Fruit fly (Drosophila melanogaster) whole organism, embryonic: ENCODE data around the gene CG5608.

Experiments used
- Abd-B ChIP-seq: fragments of 200-800 bp; sonication (Bioruptor generic); optimal IDR thresholded peaks from 2 replicates; lab custom pipeline; 2018; ENCODE audit warnings: missing biosample characterization, mild to moderate bottlenecking, missing genetic modification characterization, moderate library complexity
- Adf1 ChIP-seq: fragments of 200-800 bp; sonication (Bioruptor generic); IDR thresholded peaks from 2 replicates; pipeline ENCODE4 v1.3.6; 2022; ENCODE audit warnings: missing biosample characterization, missing genetic modification characterization
- BtbVII ChIP-seq: fragments of 200-800 bp; sonication (Bioruptor generic); optimal IDR thresholded peaks from 3 replicates; lab custom pipeline; 2017; ENCODE audit warnings: missing biosample characterization, mild to moderate bottlenecking, missing genetic modification characterization
- CG11398 ChIP-seq: fragments of 200-800 bp; sonication (Bioruptor generic); optimal IDR thresholded peaks from 2 replicates; lab custom pipeline; 2016; ENCODE audit warnings: missing biosample characterization, missing genetic modification characterization
- CG13296 ChIP-seq: fragments of 200-800 bp; sonication (Bioruptor generic); optimal IDR thresholded peaks from 3 replicates; lab custom pipeline; 2018; ENCODE audit warnings: missing biosample characterization, mild to moderate bottlenecking, missing genetic modification characterization
- CG14710 ChIP-seq: fragments of 200-800 bp; sonication (Bioruptor generic); optimal IDR thresholded peaks from 3 replicates; lab custom pipeline; 2019; ENCODE audit warnings: missing biosample characterization, mild to moderate bottlenecking, missing genetic modification characterization, moderate library complexity
- CG15514 ChIP-seq: fragments of 200-800 bp; sonication (Bioruptor generic); optimal IDR thresholded peaks from 3 replicates; lab custom pipeline; 2017; ENCODE audit warnings: missing biosample characterization, missing genetic modification characterization, mild to moderate bottlenecking, moderate library complexity, missing genetic modification reagents
- CG17361 ChIP-seq: fragments of 200-800 bp; sonication (Bioruptor generic); IDR thresholded peaks from 3 replicates; pipeline ENCODE4 v1.3.6; 2022; ENCODE audit warnings: missing biosample characterization, missing genetic modification characterization
- CG2129 ChIP-seq: fragments of 200-800 bp; sonication (Bioruptor generic); IDR thresholded peaks from 2 replicates; pipeline ENCODE4 v1.3.6; 2022; ENCODE audit warnings: missing biosample characterization, missing genetic modification characterization; ENCODE audit not compliant: partially characterized antibody
- CG32767 ChIP-seq: fragments of 200-800 bp; sonication (Bioruptor generic); IDR thresholded peaks from 2 replicates; pipeline ENCODE4 v1.3.6; 2022; ENCODE audit warnings: missing biosample characterization, missing genetic modification characterization
- CG6765 ChIP-seq: fragments of 200-800 bp; sonication (Bioruptor generic); optimal IDR thresholded peaks from 3 replicates; lab custom pipeline; 2017; ENCODE audit warnings: missing biosample characterization, mild to moderate bottlenecking, missing genetic modification characterization
- CG6854 ChIP-seq: fragments of 200-800 bp; sonication (Bioruptor generic); optimal IDR thresholded peaks from 3 replicates; lab custom pipeline; 2017; ENCODE audit warnings: missing biosample characterization, mild to moderate bottlenecking, missing genetic modification characterization
- CG7745 ChIP-seq: fragments of 200-800 bp; sonication (Bioruptor generic); optimal IDR thresholded peaks from 2 replicates; lab custom pipeline; 2018; ENCODE audit warnings: missing biosample characterization, mild to moderate bottlenecking, missing genetic modification characterization, moderate library complexity
- CG8388 ChIP-seq: fragments of 200-800 bp; sonication (Bioruptor generic); optimal IDR thresholded peaks from 2 replicates; lab custom pipeline; 2019; ENCODE audit warnings: missing biosample characterization, mild to moderate bottlenecking, missing genetic modification characterization, moderate library complexity
- CG9727 ChIP-seq: fragments of 200-800 bp; sonication (Bioruptor generic); optimal IDR thresholded peaks from 3 replicates; lab custom pipeline; 2017; ENCODE audit warnings: missing biosample characterization, mild to moderate bottlenecking, missing genetic modification characterization
- Dp ChIP-seq: fragments of 200-800 bp; sonication (Bioruptor generic); optimal IDR thresholded peaks from 2 replicates; lab custom pipeline; 2018; ENCODE audit warnings: missing biosample characterization, mild to moderate bottlenecking, missing genetic modification characterization, moderate library complexity
- ERR ChIP-seq: fragments of 200-800 bp; sonication (Bioruptor generic); optimal IDR thresholded peaks from 2 replicates; lab custom pipeline; 2016; ENCODE audit warnings: missing biosample characterization, missing genetic modification characterization
- Eip74EF ChIP-seq, 2 experiments: fragments of 200-800 bp in 1 of 2; fragments of >200 bp in 1 of 2; sonication (Bioruptor generic) in 1 of 2; optimal IDR thresholded peaks; 2 replicates each; lab custom pipeline; 2017 to 2019; ENCODE audit warnings: missing biosample characterization in 2 of 2, missing genetic modification characterization in 2 of 2, mild to moderate bottlenecking in 1 of 2, moderate library complexity in 1 of 2
- Elba2 ChIP-seq: fragments of 200-800 bp; sonication (Bioruptor generic); optimal IDR thresholded peaks from 3 replicates; lab custom pipeline; 2016; ENCODE audit warnings: missing biosample characterization, missing genetic modification characterization
- HLH4C ChIP-seq: fragments of 200-800 bp; sonication (Bioruptor generic); IDR thresholded peaks from 3 replicates; pipeline ENCODE4 v1.3.6; 2022; ENCODE audit warnings: missing biosample characterization, missing genetic modification characterization; ENCODE audit not compliant: partially characterized antibody
- HLHmδ ChIP-seq: fragments of 200-800 bp; sonication (Bioruptor generic); optimal IDR thresholded peaks from 2 replicates; lab custom pipeline; 2018; ENCODE audit warnings: missing biosample characterization, mild to moderate bottlenecking, missing genetic modification characterization, moderate library complexity
- Hr39 ChIP-seq: fragments of >200 bp; optimal IDR thresholded peaks from 2 replicates; lab custom pipeline; 2017
- Hr51 ChIP-seq, 2 experiments: fragments of 200-800 bp; sonication (Bioruptor generic); optimal IDR thresholded peaks; 2 replicates in 1 of 2; 3 replicates in 1 of 2; lab custom pipeline; 2016 to 2018; ENCODE audit warnings: missing biosample characterization in 2 of 2, missing genetic modification characterization in 2 of 2, mild to moderate bottlenecking in 1 of 2, moderate library complexity in 1 of 2
- Med ChIP-seq: fragments of 200-800 bp; sonication (Bioruptor generic); peaks from one replicate; lab custom pipeline; 2016; ENCODE audit warnings: missing biosample characterization, missing genetic modification characterization, mild to moderate bottlenecking, inconsistent platforms, moderate library complexity
- NC2β ChIP-seq: fragments of 200-800 bp; sonication (Bioruptor generic); optimal IDR thresholded peaks from 2 replicates; lab custom pipeline; 2016; ENCODE audit warnings: missing biosample characterization, missing genetic modification characterization
- NfI ChIP-seq: fragments of 200-800 bp; sonication (Bioruptor generic); optimal IDR thresholded peaks from 3 replicates; lab custom pipeline; 2018; ENCODE audit warnings: missing biosample characterization, mild to moderate bottlenecking, missing genetic modification characterization, moderate library complexity
- Ptx1 ChIP-seq: fragments of 200-800 bp; sonication (Bioruptor generic); IDR thresholded peaks from 2 replicates; pipeline ENCODE4 v1.3.6; 2022; ENCODE audit warnings: missing biosample characterization, missing genetic modification characterization
- Scr ChIP-seq: fragments of 200-800 bp; sonication (Bioruptor generic); IDR thresholded peaks from 2 replicates; pipeline ENCODE4 v1.3.6; 2022; ENCODE audit warnings: missing biosample characterization, missing genetic modification characterization; ENCODE audit not compliant: partially characterized antibody
- caup ChIP-seq: fragments of 200-800 bp; sonication (Bioruptor generic); optimal IDR thresholded peaks from 3 replicates; lab custom pipeline; 2017; ENCODE audit warnings: missing biosample characterization, mild to moderate bottlenecking, missing genetic modification characterization, moderate library complexity; ENCODE audit not compliant: severe bottlenecking
- ems ChIP-seq: fragments of 200-800 bp; sonication (Bioruptor generic); optimal IDR thresholded peaks from 3 replicates; lab custom pipeline; 2016; ENCODE audit warnings: missing biosample characterization, missing genetic modification characterization
- eyg ChIP-seq: fragments of 200-800 bp; sonication (Bioruptor generic); optimal IDR thresholded peaks from 3 replicates; lab custom pipeline; 2016; ENCODE audit warnings: missing biosample characterization, missing genetic modification characterization
- fd102C ChIP-seq: fragments of 200-800 bp; sonication (Bioruptor generic); optimal IDR thresholded peaks from 2 replicates; lab custom pipeline; 2018; ENCODE audit warnings: missing biosample characterization, mild to moderate bottlenecking, missing genetic modification characterization, moderate library complexity
- ham ChIP-seq: fragments of 200-800 bp; sonication (Bioruptor generic); IDR thresholded peaks from 2 replicates; pipeline ENCODE4 v1.3.6; 2022; ENCODE audit warnings: missing biosample characterization, missing genetic modification characterization
- lbe ChIP-seq: fragments of 200-800 bp; sonication (Bioruptor generic); optimal IDR thresholded peaks from 2 replicates; lab custom pipeline; 2016; ENCODE audit warnings: missing biosample characterization, mild to moderate bottlenecking, missing genetic modification characterization
- mld ChIP-seq: fragments of 200-800 bp; sonication (Bioruptor generic); IDR thresholded peaks from 3 replicates; pipeline ENCODE4 v1.3.6; 2022; ENCODE audit warnings: missing biosample characterization, missing genetic modification characterization; ENCODE audit not compliant: partially characterized antibody
- nerfin-1 ChIP-seq: fragments of 200-800 bp; sonication (Bioruptor generic); optimal IDR thresholded peaks from 3 replicates; lab custom pipeline; 2019; ENCODE audit warnings: missing biosample characterization, mild to moderate bottlenecking, missing genetic modification characterization, moderate library complexity
- p53 ChIP-seq: fragments of 200-800 bp; sonication (Bioruptor generic); optimal IDR thresholded peaks from 2 replicates; lab custom pipeline; 2016; ENCODE audit warnings: missing biosample characterization, missing genetic modification characterization
- shn ChIP-seq: fragments of 200-800 bp; sonication (Bioruptor generic); optimal IDR thresholded peaks from 3 replicates; lab custom pipeline; 2016; ENCODE audit warnings: missing biosample characterization, missing genetic modification characterization
- sug ChIP-seq: fragments of 200-800 bp; optimal IDR thresholded peaks from 2 replicates; lab custom pipeline; 2019; ENCODE audit warnings: missing biosample characterization, mild to moderate bottlenecking, missing genetic modification characterization, moderate library complexity
- tgo ChIP-seq: fragments of 200-800 bp; sonication (Bioruptor generic); IDR thresholded peaks from 3 replicates; pipeline ENCODE4 v1.3.6; 2022; ENCODE audit warnings: missing biosample characterization, missing genetic modification characterization
- tna ChIP-seq: fragments of 200-800 bp; sonication (Bioruptor generic); IDR thresholded peaks from 2 replicates; pipeline ENCODE4 v1.3.6; 2022; ENCODE audit warnings: missing biosample characterization, missing genetic modification characterization; ENCODE audit not compliant: partially characterized antibody
- unc-4 ChIP-seq: fragments of 200-800 bp; sonication (Bioruptor generic); IDR thresholded peaks from 2 replicates; pipeline ENCODE4 v1.3.6; 2022; ENCODE audit warnings: missing biosample characterization, missing genetic modification characterization; ENCODE audit not compliant: partially characterized antibody

Gene CG5608

DNA sequence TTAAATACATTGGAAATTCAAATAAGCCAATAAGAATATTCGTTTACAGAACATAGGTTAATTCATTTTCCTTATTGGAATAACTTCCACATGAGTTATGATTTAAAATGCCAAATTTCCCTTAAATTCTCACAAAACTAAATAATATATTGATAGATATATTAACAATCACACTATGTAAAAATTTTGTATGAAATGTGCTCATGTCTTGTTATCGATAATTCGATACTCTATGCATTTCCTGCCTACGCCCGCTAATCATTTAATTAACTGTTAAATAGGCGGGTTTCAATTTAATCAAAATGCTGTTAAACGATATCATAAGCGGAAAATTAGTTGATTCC, 38.8 kb downstream of the CG5608 start, which contains the start of gene NANS (continued):
- TF ChIP-seq CG6854 (GFP tag; lab: Kevin White, UChicago), result no peak
- peak; percentile 47; the same call in 1 of the 2 replicates for TF ChIP-seq Scr (GFP tag; lab: Robert Waterston, UW)
- no peak for TF ChIP-seq CG11398 (GFP tag; lab: Kevin White, UChicago)
- TF ChIP-seq CG7745 (tag; lab: Kevin White, UChicago), result no peak
- no peak for TF ChIP-seq p53 (GFP tag; lab: Kevin White, UChicago)
- TF ChIP-seq fd102C, result no peak
- TF ChIP-seq Adf1 (GFP tag; lab: Robert Waterston, UW), result no peak
- 0 out of 2 replicates have a peak, but pooled peaks have one; percentile 27 for TF ChIP-seq unc-4 (GFP tag; lab: Robert Waterston, UW)
- TF ChIP-seq Dp (GFP tag; lab: Kevin White, UChicago), result peak; percentile 27
- TF ChIP-seq HLHmδ (GFP tag; lab: Kevin White, UChicago), result no peak
- TF ChIP-seq Hr39 (lab: Kevin White, UChicago), result no peak
- TF ChIP-seq sug (tag; lab: Kevin White, UChicago), result no peak
- peak; percentile 20 for TF ChIP-seq CG17361 (GFP tag; lab: Robert Waterston, UW)
- TF ChIP-seq Med (GFP tag; lab: Kevin White, UChicago), result no peak
- TF ChIP-seq CG15514 (GFP tag; lab: Kevin White, UChicago), result peak; percentile 34
- TF ChIP-seq Hr51 (GFP tag; optimal IDR thresholded peaks at IDR 0.05; lab: Kevin White, UChicago), result no peak
- peak; percentile 8 for TF ChIP-seq NfI (GFP tag; lab: Kevin White, UChicago)
- TF ChIP-seq lbe (GFP tag; lab: Kevin White, UChicago), result peak; percentile 17
- TF ChIP-seq ems (GFP tag; lab: Kevin White, UChicago), result no peak
- no peak for TF ChIP-seq ERR (GFP tag; lab: Kevin White, UChicago)
- no peak; the same call in 1 of the 2 replicates for TF ChIP-seq CG2129 (GFP tag; lab: Robert Waterston, UW)
- no peak for TF ChIP-seq ham
- TF ChIP-seq CG9727 (GFP tag; lab: Kevin White, UChicago), result no peak
- TF ChIP-seq tgo, result no peak
- TF ChIP-seq NC2β (GFP tag; lab: Kevin White, UChicago), result no peak
- TF ChIP-seq HLH4C (GFP tag; lab: Robert Waterston, UW), result peak; percentile 41; the same call in 1 of the 3 replicates
- no peak for TF ChIP-seq Eip74EF (GFP tag; optimal IDR thresholded peaks at IDR 0.05; lab: Kevin White, UChicago)
- TF ChIP-seq CG14710 (tag; lab: Kevin White, UChicago), result peak; percentile 5
- no peak for TF ChIP-seq Elba2 (GFP tag; lab: Kevin White, UChicago)
- 0 out of 3 replicates have a peak, but pooled peaks have one; percentile 5 for TF ChIP-seq mld (GFP tag; lab: Robert Waterston, UW)
- TF ChIP-seq CG13296, result peak; percentile 5
- no peak for TF ChIP-seq Abd-B (GFP tag; lab: Kevin White, UChicago)
- TF ChIP-seq CG8388 (GFP tag; lab: Kevin White, UChicago), result no peak
- TF ChIP-seq tna, result 0 out of 2 replicates have a peak, but pooled peaks have one; percentile 31
- TF ChIP-seq caup (GFP tag; lab: Kevin White, UChicago), result no peak
- no peak for TF ChIP-seq nerfin-1 (tag; lab: Kevin White, UChicago)
- no peak for TF ChIP-seq eyg (GFP tag; lab: Kevin White, UChicago)
- TF ChIP-seq CG6765 (GFP tag; lab: Kevin White, UChicago), result peak; percentile 3
- no peak for TF ChIP-seq CG32767 (GFP tag; lab: Robert Waterston, UW)
- no peak for TF ChIP-seq BtbVII (GFP tag; lab: Kevin White, UChicago)
- no peak for TF ChIP-seq Ptx1 (GFP tag; lab: Robert Waterston, UW)
- TF ChIP-seq shn (GFP tag; lab: Kevin White, UChicago), result no peak
- TF ChIP-seq, all 482 proteins: peak for 23
